Fruit fly (Drosophila melanogaster): ENCODE results near the gene CG4511.

CG4511 gene

dm6 chr3R:10862773-10863445 is 8.6 kb downstream of the CG4511 start, which contains the start of gene CG6574 (continued):
- no peak for TF ChIP-seq sob (GFP tag; IDR thresholded peaks at IDR 0.05)
- no peak for TF ChIP-seq CG8290 (GFP tag; optimal IDR thresholded peaks at IDR 0.05)
- TF ChIP-seq CG8290 (tag; optimal IDR thresholded peaks at IDR 0.05): peak in 1 of 2 experiments; percentile 14
- TF ChIP-seq pzg (GFP tag; optimal IDR thresholded peaks at IDR 0.05): peak; percentile 38
- TF ChIP-seq GATAe (GFP tag; conservative IDR thresholded peaks at IDR 0.05): no peak
- peak; percentile 6 for TF ChIP-seq gro (GFP tag; optimal IDR thresholded peaks at IDR 0.05)
- TF ChIP-seq CG7987 (GFP tag; optimal IDR thresholded peaks at IDR 0.05): peak; percentile 21
- TF ChIP-seq CG34376 (GFP tag; optimal IDR thresholded peaks at IDR 0.05): peak; percentile 46
- peak in 1 of 2 experiments; percentile 74 for TF ChIP-seq tll (GFP tag; optimal IDR thresholded peaks at IDR 0.05)
- no peak for TF ChIP-seq CG15601 (tag; optimal IDR thresholded peaks at IDR 0.05)
- peak; percentile 40 for TF ChIP-seq CG12769 (tag; optimal IDR thresholded peaks at IDR 0.05)
- 0 out of 3 replicates have a peak, but pooled peaks have one; percentile 18 for TF ChIP-seq zfh1 (GFP tag; IDR thresholded peaks at IDR 0.05)
- TF ChIP-seq luna (GFP tag; optimal IDR thresholded peaks at IDR 0.05): no peak
- TF ChIP-seq fd96Cb (tag; optimal IDR thresholded peaks at IDR 0.05): no peak
- TF ChIP-seq ci (GFP tag; IDR thresholded peaks at IDR 0.05): peak; percentile 40; the same call in 1 of the 3 replicates
- no peak for TF ChIP-seq CG4282 (GFP tag; optimal IDR thresholded peaks at IDR 0.05)
- TF ChIP-seq trem (tag; optimal IDR thresholded peaks at IDR 0.05): peak; percentile 41
- TF ChIP-seq jumu (GFP tag; optimal IDR thresholded peaks at IDR 0.05): no peak
- peak; percentile 11 for TF ChIP-seq stwl (tag; optimal IDR thresholded peaks at IDR 0.05)
- TF ChIP-seq CG34422 (GFP tag; IDR thresholded peaks at IDR 0.05): peak; percentile 20; the same call in 1 of the 3 replicates
- no peak for TF ChIP-seq Side (GFP tag; optimal IDR thresholded peaks at IDR 0.05)
- no peak for TF ChIP-seq CG15696 (tag; optimal IDR thresholded peaks at IDR 0.05)
- no peak for TF ChIP-seq lmd (GFP tag; IDR thresholded peaks at IDR 0.05)
- no peak for TF ChIP-seq tgo (GFP tag; IDR thresholded peaks at IDR 0.05)
- TF ChIP-seq CG17612 (GFP tag; IDR thresholded peaks at IDR 0.05): no peak
- peak; percentile 28 for TF ChIP-seq CG17359 (tag; optimal IDR thresholded peaks at IDR 0.05)
- no peak for TF ChIP-seq dimm (GFP tag; IDR thresholded peaks at IDR 0.05)
- no peak for TF ChIP-seq mam (GFP tag; optimal IDR thresholded peaks at IDR 0.05)
- no peak for TF ChIP-seq tup (GFP tag; optimal IDR thresholded peaks at IDR 0.05)
- peak; percentile 95 for TF ChIP-seq CG11696 (GFP tag; IDR thresholded peaks at IDR 0.05)
- TF ChIP-seq Oli (tag; optimal IDR thresholded peaks at IDR 0.05): no peak
- peak in 1 of 2 experiments; percentile 83 for TF ChIP-seq crp (GFP tag; optimal IDR thresholded peaks at IDR 0.05)
- TF ChIP-seq Atf3 (GFP tag; optimal IDR thresholded peaks at IDR 0.05): no peak
- TF ChIP-seq CG3995 (GFP tag; optimal IDR thresholded peaks at IDR 0.05): peak; percentile 10
- no peak for TF ChIP-seq Sin3A (optimal IDR thresholded peaks at IDR 0.05)
- no peak for TF ChIP-seq Hr51 (GFP tag; optimal IDR thresholded peaks at IDR 0.05)
- TF ChIP-seq btn (GFP tag; optimal IDR thresholded peaks at IDR 0.05): no peak
- no peak for TF ChIP-seq CG14667 (GFP tag; IDR thresholded peaks at IDR 0.05)
- no peak for TF ChIP-seq fd102C (GFP tag; optimal IDR thresholded peaks at IDR 0.05)
- TF ChIP-seq fd3F (GFP tag; optimal IDR thresholded peaks at IDR 0.05): no peak
- TF ChIP-seq CG9437 (GFP tag; optimal IDR thresholded peaks at IDR 0.05): peak; percentile 98
- peak; percentile 11 for TF ChIP-seq CG12391 (tag; optimal IDR thresholded peaks at IDR 0.05)
- no peak for TF ChIP-seq Lhr (GFP tag; optimal IDR thresholded peaks at IDR 0.05)
- TF ChIP-seq Bgb (GFP tag; IDR thresholded peaks at IDR 0.05; ENCODE audit: partially characterized antibody): no peak
- no peak for TF ChIP-seq h (optimal IDR thresholded peaks at IDR 0.05)
- TF ChIP-seq exex (tag; optimal IDR thresholded peaks at IDR 0.05): peak; percentile 67
- TF ChIP-seq Doc3 (GFP tag; IDR thresholded peaks at IDR 0.05; ENCODE audit: partially characterized antibody): 0 out of 3 replicates have a peak, but pooled peaks have one; percentile 6
- no peak for TF ChIP-seq gsb-n (tag; optimal IDR thresholded peaks at IDR 0.05)
- peak; percentile 2 for TF ChIP-seq HmgZ (tag; optimal IDR thresholded peaks at IDR 0.05)
- no peak for TF ChIP-seq sr (GFP tag; IDR thresholded peaks at IDR 0.05)

All from whole organism, embryonic.